Worm (Caenorhabditis elegans) whole organism, L2 larva: ENCODE data around the gene R04E5.7.

ENCODE experiments used
- ZK546.5 ChIP-seq: sonication (generic microtip); optimal IDR thresholded peaks from 2 replicates; lab custom pipeline; 2017; ENCODE audit warnings: missing biosample characterization, missing genetic modification characterization
- ama-1 ChIP-seq: fragments of 150-350 bp; optimal IDR thresholded peaks from 2 replicates; lab custom pipeline; 2018; ENCODE audit warnings: inconsistent platforms
- elt-3 ChIP-seq: sonication (generic microtip); optimal IDR thresholded peaks from 2 replicates; lab custom pipeline; 2017; ENCODE audit warnings: missing biosample characterization, missing genetic modification characterization
- lin-39 ChIP-seq: fragments of 150-350 bp; optimal IDR thresholded peaks from 2 replicates; lab custom pipeline; 2014; ENCODE audit warnings: missing biosample characterization, missing genetic modification reagents, missing genetic modification characterization
- nhr-11 ChIP-seq: fragments of 150-350 bp; optimal IDR thresholded peaks from 2 replicates; lab custom pipeline; 2014; ENCODE audit warnings: missing biosample characterization, missing genetic modification characterization
- nhr-12 ChIP-seq: fragments of 150-350 bp; optimal IDR thresholded peaks from 2 replicates; lab custom pipeline; 2014; ENCODE audit warnings: missing biosample characterization, missing genetic modification characterization
- nhr-23 ChIP-seq: fragments of 150-350 bp; optimal IDR thresholded peaks from 2 replicates; lab custom pipeline; 2014; ENCODE audit warnings: missing biosample characterization, missing genetic modification reagents, missing genetic modification characterization
- nhr-237 ChIP-seq: fragments of 150-350 bp; optimal IDR thresholded peaks from 2 replicates; lab custom pipeline; 2014; ENCODE audit warnings: missing biosample characterization, missing genetic modification characterization

DNA sequence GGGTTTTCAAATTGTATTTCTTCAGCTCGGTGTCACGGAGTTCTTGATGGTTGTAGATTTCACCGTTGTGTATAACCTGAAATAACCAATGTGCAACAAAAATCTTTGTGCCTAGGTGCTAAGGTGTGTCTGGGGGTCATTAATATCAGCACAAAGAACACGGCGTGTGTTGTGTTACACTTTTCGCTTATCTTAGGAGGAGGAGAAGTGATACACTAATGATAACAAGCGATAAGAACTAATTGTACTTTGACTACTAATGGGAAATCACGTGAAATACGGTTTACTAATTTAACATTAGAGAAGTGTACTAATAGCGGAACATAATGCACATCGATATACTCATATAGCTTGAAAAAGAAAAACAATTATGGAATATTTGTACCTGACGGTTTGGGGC lies 46.9 kb downstream of the R04E5.7 start:
- TF ChIP-seq nhr-11 (tag; lab: Kevin White, UChicago) (no peak), ama-1 (lab: Kevin White, UChicago) (no peak), nhr-237 (tag; lab: Kevin White, UChicago) (no peak), ZK546.5 (tag; lab: Kevin White, UChicago) (no peak), lin-39 (tag; lab: Kevin White, UChicago) (no peak), nhr-23 (no peak), elt-3 (no peak), nhr-12 (tag; lab: Kevin White, UChicago) (no peak)
